Worm (Caenorhabditis elegans) whole organism, young adult: ENCODE measurements around the gene cec-1.

Source experiments
- B0019.2 ChIP-seq: fragments of 200-800 bp; sonication (Bioruptor generic); conservative IDR thresholded peaks from 2 replicates; pipeline ENCODE4 v1.3.6; 2022; ENCODE audit warnings: missing genetic modification reagents, missing genetic modification characterization, missing compliant biosample characterization
- B0035.1 ChIP-seq: sonication (generic microtip); optimal IDR thresholded peaks from 2 replicates; lab custom pipeline; 2016; ENCODE audit warnings: missing genetic modification characterization, mild to moderate bottlenecking, missing compliant biosample characterization, missing genotype, missing genetic modification reagents
- B0261.1 ChIP-seq: sonication (generic microtip); optimal IDR thresholded peaks from 2 replicates; lab custom pipeline; 2016; ENCODE audit warnings: mild to moderate bottlenecking, missing genetic modification characterization, moderate library complexity, missing compliant biosample characterization
- F37B4.10 ChIP-seq: fragments of 200-800 bp; sonication (Bioruptor generic); IDR thresholded peaks from 2 replicates; pipeline ENCODE4 v1.3.6; 2022; ENCODE audit warnings: missing genetic modification characterization, missing compliant biosample characterization
- F52B5.7 ChIP-seq: sonication (generic microtip); optimal IDR thresholded peaks from 2 replicates; lab custom pipeline; 2016; ENCODE audit warnings: mild to moderate bottlenecking, missing genetic modification characterization, missing compliant biosample characterization
- F57A8.1 ChIP-seq: fragments of 200-800 bp; sonication (Bioruptor generic); optimal IDR thresholded peaks from 2 replicates; lab custom pipeline; 2018; ENCODE audit warnings: mild to moderate bottlenecking, missing genetic modification characterization, moderate library complexity, missing compliant biosample characterization
- T07F8.4 ChIP-seq: sonication (generic microtip); optimal IDR thresholded peaks from 2 replicates; lab custom pipeline; 2016; ENCODE audit warnings: mild to moderate bottlenecking, missing genetic modification characterization, moderate library complexity, missing compliant biosample characterization
- Y53F4B.3 ChIP-seq: fragments of 200-800 bp; sonication (Bioruptor generic); IDR thresholded peaks from 2 replicates; pipeline ENCODE4 v1.3.6; 2022; ENCODE audit warnings: missing genetic modification reagents, missing genetic modification characterization, missing compliant biosample characterization
- Y67H2A.10 ChIP-seq: fragments of 200-800 bp; sonication (Bioruptor generic); conservative IDR thresholded peaks from 2 replicates; pipeline ENCODE4 v1.3.6; 2022; ENCODE audit warnings: missing genetic modification reagents, missing genetic modification characterization, missing compliant biosample characterization
- Y79H2A.3 ChIP-seq: fragments of 200-800 bp; sonication (Bioruptor generic); conservative IDR thresholded peaks from 2 replicates; pipeline ENCODE4 v1.3.6; 2022; ENCODE audit warnings: missing genetic modification reagents, missing genetic modification characterization, missing compliant biosample characterization
- atf-7 ChIP-seq: sonication (generic microtip); optimal IDR thresholded peaks from 2 replicates; lab custom pipeline; 2017; ENCODE audit warnings: mild to moderate bottlenecking, missing genetic modification characterization, missing compliant biosample characterization
- attf-3 ChIP-seq: fragments of 200-800 bp; sonication (Bioruptor generic); conservative IDR thresholded peaks from 2 replicates; pipeline ENCODE4 v1.3.6; 2022; ENCODE audit warnings: missing genetic modification reagents, missing genetic modification characterization, missing compliant biosample characterization
- cebp-1 ChIP-seq, 2 experiments: fragments of 200-800 bp in 1 of 2; sonication (Bioruptor generic) in 1 of 2; sonication (generic microtip) in 1 of 2; IDR thresholded peaks in 1 of 2; optimal IDR thresholded peaks in 1 of 2; 2 replicates each; pipeline versions ENCODE4 v1.3.6 to Lab custom; 2017 to 2022; ENCODE audit warnings: missing compliant biosample characterization in 2 of 2, missing genetic modification characterization in 2 of 2, mild to moderate bottlenecking in 1 of 2, missing genetic modification reagents in 1 of 2, moderate library complexity in 1 of 2
- cebp-2 ChIP-seq: fragments of 200-800 bp; sonication (Bioruptor generic); IDR thresholded peaks from 2 replicates; pipeline ENCODE4 v1.3.6; 2022; ENCODE audit warnings: missing genetic modification characterization, missing compliant biosample characterization
- ceh-100 ChIP-seq: fragments of 200-800 bp; sonication (Bioruptor generic); IDR thresholded peaks from 2 replicates; pipeline ENCODE4 v1.3.6; 2022; ENCODE audit warnings: missing genetic modification reagents, missing genetic modification characterization, missing compliant biosample characterization
- ceh-27 ChIP-seq: fragments of 200-800 bp; sonication (Bioruptor generic); optimal IDR thresholded peaks from 2 replicates; lab custom pipeline; 2018; ENCODE audit warnings: mild to moderate bottlenecking, missing genetic modification characterization, moderate library complexity, missing compliant biosample characterization
- ceh-58 ChIP-seq: fragments of 200-800 bp; sonication (Bioruptor generic); IDR thresholded peaks from 2 replicates; pipeline ENCODE4 v1.3.6; 2022; ENCODE audit warnings: missing genetic modification characterization, missing compliant biosample characterization
- ceh-79 ChIP-seq: sonication (generic microtip); optimal IDR thresholded peaks from 2 replicates; lab custom pipeline; 2017; ENCODE audit warnings: mild to moderate bottlenecking, missing genetic modification characterization, missing compliant biosample characterization
- chd-7 ChIP-seq: sonication (generic microtip); optimal IDR thresholded peaks from 2 replicates; lab custom pipeline; 2016; ENCODE audit warnings: mild to moderate bottlenecking, missing genetic modification characterization, moderate library complexity, missing compliant biosample characterization
- die-1 ChIP-seq: sonication (generic microtip); optimal IDR thresholded peaks from 2 replicates; lab custom pipeline; 2016; ENCODE audit warnings: missing genotype, mild to moderate bottlenecking, missing genetic modification characterization, missing compliant biosample characterization
- egl-18 ChIP-seq: fragments of 200-800 bp; sonication (Bioruptor generic); IDR thresholded peaks from 2 replicates; pipeline ENCODE4 v1.3.6; 2022; ENCODE audit warnings: missing genetic modification reagents, missing genetic modification characterization, missing compliant biosample characterization
- ets-4 ChIP-seq: fragments of 200-800 bp; sonication (Bioruptor generic); optimal IDR thresholded peaks from 2 replicates; lab custom pipeline; 2018; ENCODE audit warnings: mild to moderate bottlenecking, missing genetic modification characterization, missing compliant biosample characterization
- hlh-26 ChIP-seq: fragments of 200-800 bp; sonication (Bioruptor generic); conservative IDR thresholded peaks from 2 replicates; pipeline ENCODE4 v1.3.6; 2022; ENCODE audit warnings: missing genetic modification reagents, missing genetic modification characterization, missing compliant biosample characterization
- hmg-1.2 ChIP-seq: fragments of 200-800 bp; sonication (Bioruptor generic); IDR thresholded peaks from 2 replicates; pipeline ENCODE4 v1.3.6; 2022; ENCODE audit warnings: missing genetic modification reagents, missing genetic modification characterization, missing compliant biosample characterization
- lag-1 ChIP-seq: fragments of 200-800 bp; sonication (Bioruptor generic); IDR thresholded peaks from 2 replicates; pipeline ENCODE4 v1.3.6; 2022; ENCODE audit warnings: missing genetic modification reagents, missing genetic modification characterization, missing compliant biosample characterization
- let-526 ChIP-seq: fragments of 200-800 bp; sonication (Bioruptor generic); IDR thresholded peaks from 2 replicates; pipeline ENCODE4 v1.3.6; 2022; ENCODE audit warnings: missing genetic modification reagents, missing genetic modification characterization, missing compliant biosample characterization
- let-607 ChIP-seq, 2 experiments: fragments of 200-800 bp in 1 of 2; sonication (Bioruptor generic) in 1 of 2; sonication (generic microtip) in 1 of 2; optimal IDR thresholded peaks; 2 replicates each; lab custom pipeline; 2016 to 2018; ENCODE audit warnings: mild to moderate bottlenecking in 2 of 2, missing compliant biosample characterization in 2 of 2, missing genetic modification characterization in 2 of 2, moderate library complexity in 2 of 2, missing genotype in 1 of 2
- lin-35 ChIP-seq, 3 experiments: fragments of 150-350 bp in 2 of 3; sonication (generic microtip) in 1 of 3; optimal IDR thresholded peaks; 2 replicates each; lab custom pipeline; 2014 to 2018; ENCODE audit warnings: missing biosample characterization in 3 of 3, missing genetic modification characterization in 3 of 3, missing genetic modification reagents in 3 of 3
- lin-54 ChIP-seq: fragments of 200-800 bp; sonication (Bioruptor generic); optimal IDR thresholded peaks from 2 replicates; lab custom pipeline; 2018; ENCODE audit warnings: mild to moderate bottlenecking, missing genetic modification characterization, missing compliant biosample characterization
- lsl-1 ChIP-seq: fragments of 200-800 bp; sonication (Bioruptor generic); optimal IDR thresholded peaks from 2 replicates; lab custom pipeline; 2018; ENCODE audit warnings: mild to moderate bottlenecking, missing genetic modification characterization, moderate library complexity, missing compliant biosample characterization
- lsy-27 ChIP-seq: sonication (generic microtip); optimal IDR thresholded peaks from 2 replicates; lab custom pipeline; 2017; ENCODE audit warnings: missing genetic modification characterization, mild to moderate bottlenecking, missing compliant biosample characterization, antibody characterized with exemption, missing genotype, borderline replicate concordance; ENCODE audit not compliant: insufficient read depth
- madf-10 ChIP-seq: sonication (generic microtip); optimal IDR thresholded peaks from 2 replicates; lab custom pipeline; 2016; ENCODE audit warnings: mild to moderate bottlenecking, missing genetic modification characterization, missing compliant biosample characterization
- madf-6 ChIP-seq: fragments of 200-800 bp; sonication (Bioruptor generic); IDR thresholded peaks from 2 replicates; pipeline ENCODE4 v1.3.6; 2022; ENCODE audit warnings: missing genetic modification reagents, missing genetic modification characterization, missing compliant biosample characterization
- madf-8 ChIP-seq: fragments of 200-800 bp; sonication (Bioruptor generic); conservative IDR thresholded peaks from 2 replicates; pipeline ENCODE4 v1.3.6; 2022; ENCODE audit warnings: missing genetic modification reagents, missing genetic modification characterization, missing compliant biosample characterization
- mel-28 ChIP-seq: sonication (generic microtip); optimal IDR thresholded peaks from 2 replicates; lab custom pipeline; 2016; ENCODE audit warnings: borderline replicate concordance, mild to moderate bottlenecking, missing genetic modification characterization, missing compliant biosample characterization
- mxl-1 ChIP-seq: sonication (generic microtip); optimal IDR thresholded peaks from 2 replicates; lab custom pipeline; 2016; ENCODE audit warnings: missing genetic modification characterization, missing compliant biosample characterization
- nhr-27 ChIP-seq: fragments of 200-800 bp; sonication (Bioruptor generic); optimal IDR thresholded peaks from 2 replicates; lab custom pipeline; 2018; ENCODE audit warnings: mild to moderate bottlenecking, missing genetic modification characterization, moderate library complexity, missing compliant biosample characterization
- rcor-1 ChIP-seq: fragments of 200-800 bp; sonication (Bioruptor generic); IDR thresholded peaks from 2 replicates; pipeline ENCODE4 v1.3.6; 2022; ENCODE audit warnings: missing genetic modification reagents, missing genetic modification characterization, missing compliant biosample characterization
- rec-8 ChIP-seq, 2 experiments: sonication (generic microtip); optimal IDR thresholded peaks; 2 replicates each; lab custom pipeline; 2016; ENCODE audit warnings: mild to moderate bottlenecking in 2 of 2, missing genetic modification characterization in 2 of 2, missing genetic modification reagents in 2 of 2, missing genotype in 2 of 2, missing biosample characterization in 1 of 2, missing compliant biosample characterization in 1 of 2, moderate library complexity in 1 of 2
- repo-1 ChIP-seq: sonication (generic microtip); optimal IDR thresholded peaks from 2 replicates; lab custom pipeline; 2017; ENCODE audit warnings: mild to moderate bottlenecking, missing genetic modification characterization, missing compliant biosample characterization
- sea-2 ChIP-seq: fragments of 200-800 bp; sonication (Bioruptor generic); IDR thresholded peaks from 2 replicates; pipeline ENCODE4 v1.3.6; 2022; ENCODE audit warnings: missing genetic modification characterization, missing compliant biosample characterization
- snpc-1.1 ChIP-seq: sonication (generic microtip); optimal IDR thresholded peaks from 2 replicates; lab custom pipeline; 2017; ENCODE audit warnings: missing genetic modification characterization, mild to moderate bottlenecking, missing compliant biosample characterization, antibody characterized with exemption, moderate library complexity, missing genotype, missing genetic modification reagents; ENCODE audit not compliant: insufficient read depth
- snpc-1.3 ChIP-seq: sonication (generic microtip); optimal IDR thresholded peaks from 2 replicates; lab custom pipeline; 2017; ENCODE audit warnings: missing genetic modification characterization, mild to moderate bottlenecking, missing compliant biosample characterization, antibody characterized with exemption, moderate library complexity, missing genotype, missing genetic modification reagents; ENCODE audit not compliant: insufficient read depth
- unc-130 ChIP-seq: sonication (generic microtip); optimal IDR thresholded peaks from 2 replicates; lab custom pipeline; 2016; ENCODE audit warnings: missing genetic modification reagents, missing genetic modification characterization, missing compliant biosample characterization
- unc-62 ChIP-seq: fragments of 150-350 bp; optimal IDR thresholded peaks from 2 replicates; lab custom pipeline; 2014; ENCODE audit warnings: missing biosample characterization, missing genetic modification reagents, missing genetic modification characterization

cec-1 gene

ce11 chrIII:8417968-8418267 lies 8.2 kb upstream of the cec-1 start, which contains the start of gene sor-1:
sor-1 (plus strand) TSS chrIII:8418168.
- TF ChIP-seq sea-2 (GFP tag; lab: Robert Waterston, UW): no peak
- TF ChIP-seq madf-8 (GFP tag; lab: Robert Waterston, UW): no peak
- TF ChIP-seq, all 124 proteins: peak for 0

- TF ChIP-seq unc-130 (no peak), madf-6 (GFP tag; lab: Robert Waterston, UW) (no peak), rcor-1 (GFP tag; lab: Robert Waterston, UW) (peak; percentile 63), lsl-1 (no peak), F57A8.1 (GFP tag; lab: Kevin White, UChicago) (no peak), atf-7 (tag; lab: Kevin White, UChicago) (peak; percentile 34), cebp-2 (no peak), repo-1 (peak; percentile 46), Y79H2A.3 (no peak), mxl-1 (tag; lab: Kevin White, UChicago) (no peak), mel-28 (no peak), sea-2 (GFP tag; lab: Robert Waterston, UW) (no peak), madf-10 (tag; lab: Kevin White, UChicago) (peak; percentile 65), lag-1 (GFP tag; lab: Robert Waterston, UW) (no peak), nhr-27 (tag; lab: Kevin White, UChicago) (no peak), F37B4.10 (GFP tag; lab: Robert Waterston, UW) (no peak), lsy-27 (tag; lab: Kevin White, UChicago) (no peak), ceh-79 (tag; lab: Kevin White, UChicago) (no peak), B0035.1 (no peak), lin-35 (GFP tag; optimal IDR thresholded peaks at IDR 0.05; lab: Kevin White, UChicago) (peak in 1 of 3 experiments; percentile 27), ets-4 (GFP tag; lab: Kevin White, UChicago) (peak; percentile 68), ceh-27 (GFP tag; lab: Kevin White, UChicago) (peak; percentile 49), ceh-58 (GFP tag; lab: Robert Waterston, UW) (no peak), snpc-1.3 (tag; lab: Kevin White, UChicago) (no peak), chd-7 (tag; lab: Kevin White, UChicago) (peak; percentile 20), unc-62 (GFP tag; lab: Kevin White, UChicago) (peak; percentile 61), cebp-1 (GFP tag; IDR thresholded peaks at IDR 0.05; lab: Robert Waterston, UW) (peak; percentile 67; the same call in 1 of the 2 replicates), cebp-1 (tag; optimal IDR thresholded peaks at IDR 0.05; lab: Kevin White, UChicago) (peak; percentile 83), let-607 (tag; optimal IDR thresholded peaks at IDR 0.05; lab: Kevin White, UChicago) (peak; percentile 90 to 92), B0261.1 (tag; lab: Kevin White, UChicago) (no peak), hmg-1.2 (GFP tag; lab: Robert Waterston, UW) (peak; percentile 86), ceh-100 (GFP tag; lab: Robert Waterston, UW) (no peak), hlh-26 (GFP tag; lab: Robert Waterston, UW) (no peak), F52B5.7 (tag; lab: Kevin White, UChicago) (no peak), lin-54 (GFP tag; lab: Kevin White, UChicago) (peak; percentile 43), T07F8.4 (tag; lab: Kevin White, UChicago) (no peak), B0019.2 (GFP tag; lab: Robert Waterston, UW) (no peak), egl-18 (no peak), Y53F4B.3 (no peak), snpc-1.1 (peak; percentile 27), die-1 (tag; lab: Kevin White, UChicago) (peak; percentile 25), attf-3 (GFP tag; lab: Robert Waterston, UW) (peak; percentile 47; the same call in 1 of the 2 replicates), Y67H2A.10 (GFP tag; lab: Robert Waterston, UW) (no peak), let-526 (0 out of 2 replicates have a peak, but pooled peaks have one; percentile 40), rec-8 (tag; optimal IDR thresholded peaks at IDR 0.05; lab: Kevin White, UChicago) (no peak)
These were observed 1.1 kb upstream of the cec-1 start for ce11 chrIII:8425076-8425475.
